Worm (Caenorhabditis elegans): ENCODE results near the gene T02E9.5.

ce11 chrV:11392020-11392419 lies 50.0 kb downstream of the T02E9.5 start, which contains the start of gene nas-16:
- TF ChIP-seq W03F9.2 (tag; optimal IDR thresholded peaks at IDR 0.05) (no peak), dao-5 (tag; optimal IDR thresholded peaks at IDR 0.05) (no peak), him-1 (tag; optimal IDR thresholded peaks at IDR 0.05) (no peak)

Measured in whole organism, L4/young adult.